Worm (Caenorhabditis elegans): ENCODE measurements around the gene C28A5.1.

The C28A5.1 gene

DNA sequence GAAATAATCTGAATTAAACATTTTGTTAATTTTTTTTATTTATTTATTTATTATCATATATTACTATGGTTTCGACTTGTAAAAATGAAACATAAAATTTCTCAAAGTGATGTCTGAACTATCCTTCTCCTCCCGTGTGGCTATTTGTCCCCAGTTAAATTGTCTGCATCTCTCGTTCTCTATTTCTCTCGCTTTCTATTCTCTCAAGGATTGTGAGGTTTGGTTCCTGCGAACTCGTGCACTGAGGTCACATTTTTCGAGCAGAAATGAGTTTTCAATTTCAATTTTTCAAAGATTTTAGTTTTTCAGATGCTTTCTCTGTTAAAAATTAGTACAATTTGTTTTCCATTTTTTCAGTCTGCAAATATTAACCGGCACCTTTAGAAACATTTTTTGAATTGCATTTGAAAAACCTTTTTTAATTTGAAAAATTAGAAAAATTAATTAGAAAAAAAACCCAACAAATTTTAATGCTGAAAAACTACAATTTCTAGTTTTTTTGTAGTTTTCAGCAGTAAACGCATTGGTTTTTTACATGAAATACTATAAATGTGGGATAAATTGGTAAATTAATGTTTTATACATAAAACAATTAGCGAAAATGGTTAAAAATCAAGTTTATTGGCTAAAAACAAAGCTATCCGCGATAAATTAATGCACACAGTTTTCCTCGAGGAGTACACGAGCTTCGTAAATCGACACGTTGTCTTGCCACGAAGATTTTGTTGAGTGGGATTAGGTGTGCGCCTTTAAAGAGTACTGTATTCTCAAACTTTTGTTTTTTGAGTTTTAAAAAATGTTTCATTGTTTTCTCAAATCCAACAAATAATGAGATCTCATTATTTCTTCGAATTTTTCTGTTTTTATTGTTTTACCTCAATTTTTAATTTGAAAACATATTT is 21.8 kb downstream of the C28A5.1 start (continued):
- TF ChIP-seq lsl-1 (GFP tag; optimal IDR thresholded peaks at IDR 0.05) (peak; percentile 72), Y53G8AR.9 (GFP tag; conservative IDR thresholded peaks at IDR 0.05) (no peak), let-526 (GFP tag; IDR thresholded peaks at IDR 0.05) (no peak), unc-62 (GFP tag; optimal IDR thresholded peaks at IDR 0.05) (no peak), akir-1 (GFP tag; optimal IDR thresholded peaks at IDR 0.05) (no peak), F55B11.4 (tag; optimal IDR thresholded peaks at IDR 0.05; ENCODE audit: borderline replicate concordance, insufficient read depth) (no peak), rec-8 (tag; optimal IDR thresholded peaks at IDR 0.05) (no peak), cebp-1 (GFP tag; IDR thresholded peaks at IDR 0.05) (no peak), cebp-1 (tag; optimal IDR thresholded peaks at IDR 0.05) (peak; percentile 45), him-1 (tag; optimal IDR thresholded peaks at IDR 0.05) (peak; percentile 40), dpff-1 (tag; optimal IDR thresholded peaks at IDR 0.05) (no peak), bed-2 (GFP tag; IDR thresholded peaks at IDR 0.05) (no peak), fkh-3 (tag; optimal IDR thresholded peaks at IDR 0.05) (no peak), hmg-1.2 (GFP tag; IDR thresholded peaks at IDR 0.05) (peak; percentile 45; the same call in 1 of the 2 replicates), mcd-1 (GFP tag; IDR thresholded peaks at IDR 0.05) (no peak), ets-4 (GFP tag; optimal IDR thresholded peaks at IDR 0.05) (no peak), xnd-1 (tag; optimal IDR thresholded peaks at IDR 0.05) (peak; percentile 45), pha-4 (tag; optimal IDR thresholded peaks at IDR 0.05) (no peak), somi-1 (GFP tag; optimal IDR thresholded peaks at IDR 0.05) (no peak), gei-17 (GFP tag; optimal IDR thresholded peaks at IDR 0.05) (no peak), madf-6 (GFP tag; IDR thresholded peaks at IDR 0.05) (peak; percentile 48; the same call in 1 of the 2 replicates), sptf-2 (GFP tag; optimal IDR thresholded peaks at IDR 0.05) (no peak)

DNA sequence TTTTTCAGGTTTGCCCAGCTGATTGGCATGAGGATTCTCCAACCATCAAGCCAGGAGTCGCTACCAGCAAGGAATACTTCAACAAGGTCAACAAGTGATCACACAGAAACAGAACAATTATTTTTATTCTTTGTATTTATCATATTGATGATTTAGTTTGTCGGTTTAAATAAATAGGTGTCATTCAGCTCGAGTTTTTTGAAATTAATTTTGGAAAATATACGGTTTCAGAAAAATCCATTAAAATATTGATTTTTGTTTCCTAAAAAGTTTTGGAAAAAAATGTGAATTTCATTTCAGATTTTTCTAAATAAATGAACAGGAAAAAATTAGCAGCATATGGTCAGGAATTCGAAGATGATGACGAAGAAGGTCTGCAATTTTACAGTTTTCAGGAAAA is 25.9 kb downstream of the C28A5.1 start, which contains the start of gene gpch-1:
gpch-1 (plus strand) TSS at position 301 of the 400 bp plus-strand sequence.
- TF ChIP-seq ekl-4 (GFP tag; IDR thresholded peaks at IDR 0.05) (no peak), K12H6.12 (tag; optimal IDR thresholded peaks at IDR 0.05) (no peak), ceh-27 (GFP tag; optimal IDR thresholded peaks at IDR 0.05) (no peak), hlh-12 (tag; optimal IDR thresholded peaks at IDR 0.05) (no peak), tbp1 (GFP tag; optimal IDR thresholded peaks at IDR 0.05) (no peak), pha-4 (tag; optimal IDR thresholded peaks at IDR 0.05) (no peak), snpc-1.3 (tag; optimal IDR thresholded peaks at IDR 0.05; ENCODE audit: insufficient read depth) (no peak), F33H1.4 (GFP tag; IDR thresholded peaks at IDR 0.05) (no peak), Y53F4B.3 (GFP tag; IDR thresholded peaks at IDR 0.05) (no peak), zfh-2 (GFP tag; conservative IDR thresholded peaks at IDR 0.05) (no peak), egrh-3 (GFP tag; IDR thresholded peaks at IDR 0.05) (no peak), ceh-79 (tag; optimal IDR thresholded peaks at IDR 0.05) (no peak), nhr-80 (tag; optimal IDR thresholded peaks at IDR 0.05) (no peak), madf-3 (GFP tag; IDR thresholded peaks at IDR 0.05) (no peak), F39B2.1 (GFP tag; IDR thresholded peaks at IDR 0.05) (no peak), ceh-91 (GFP tag; IDR thresholded peaks at IDR 0.05) (no peak), unc-62 (GFP tag; optimal IDR thresholded peaks at IDR 0.05) (no peak)
